Fruit fly (Drosophila melanogaster): ENCODE measurements around the gene sn.

The sn gene

dm6 chrX:7931028-7931549 is 32.7 kb upstream of the sn start, which contains the start of gene mahe (continued):
- TF ChIP-seq zen2 (GFP tag; IDR thresholded peaks at IDR 0.05; ENCODE audit: partially characterized antibody) = peak; percentile 61; the same call in 1 of the 3 replicates
- no peak for TF ChIP-seq CG4820 (GFP tag; optimal IDR thresholded peaks at IDR 0.05)
- TF ChIP-seq CG2129 (GFP tag; IDR thresholded peaks at IDR 0.05; ENCODE audit: partially characterized antibody) = peak; percentile 77
- peak; percentile 11 for TF ChIP-seq CG12391 (tag; optimal IDR thresholded peaks at IDR 0.05)
- no peak for TF ChIP-seq CG12236 (GFP tag; optimal IDR thresholded peaks at IDR 0.05)
- no peak for TF ChIP-seq Neu2 (GFP tag; optimal IDR thresholded peaks at IDR 0.05; ENCODE audit: borderline replicate concordance)
- TF ChIP-seq YL-1 (GFP tag; optimal IDR thresholded peaks at IDR 0.05) = peak; percentile 17
- TF ChIP-seq Deaf1 (tag; optimal IDR thresholded peaks at IDR 0.05) = no peak
- peak; percentile 59; the same call in 1 of the 2 replicates for TF ChIP-seq nerfin-2 (GFP tag; IDR thresholded peaks at IDR 0.05; ENCODE audit: partially characterized antibody)
- no peak for TF ChIP-seq Atf3 (GFP tag; optimal IDR thresholded peaks at IDR 0.05)
- TF ChIP-seq pho (GFP tag; optimal IDR thresholded peaks at IDR 0.05) = no peak
- TF ChIP-seq CG12659 (GFP tag; optimal IDR thresholded peaks at IDR 0.05) = peak; percentile 49
- no peak for TF ChIP-seq CG9932 (GFP tag; IDR thresholded peaks at IDR 0.05)
- TF ChIP-seq CG2116 (GFP tag; optimal IDR thresholded peaks at IDR 0.05) = peak; percentile 91
- TF ChIP-seq CG34224 (GFP tag; IDR thresholded peaks at IDR 0.05; ENCODE audit: partially characterized antibody) = peak; percentile 85
- no peak for TF ChIP-seq CG11247 (GFP tag; IDR thresholded peaks at IDR 0.05)
- no peak for TF ChIP-seq Hsf (GFP tag; optimal IDR thresholded peaks at IDR 0.05)
- TF ChIP-seq E2f2 (GFP tag; IDR thresholded peaks at IDR 0.05) = peak; percentile 86
- TF ChIP-seq ERR (GFP tag; optimal IDR thresholded peaks at IDR 0.05) = no peak
- peak; percentile 91 for TF ChIP-seq amos (GFP tag; IDR thresholded peaks at IDR 0.05; ENCODE audit: partially characterized antibody)
- TF ChIP-seq CG31441 (GFP tag; IDR thresholded peaks at IDR 0.05) = no peak
- TF ChIP-seq CG15073 (GFP tag; optimal IDR thresholded peaks at IDR 0.05) = no peak
- no peak for TF ChIP-seq Vsx1 (GFP tag; optimal IDR thresholded peaks at IDR 0.05)
- no peak for TF ChIP-seq CG17361 (GFP tag; IDR thresholded peaks at IDR 0.05)
- peak; percentile 65 for TF ChIP-seq ato (GFP tag; IDR thresholded peaks at IDR 0.05; ENCODE audit: partially characterized antibody)
- TF ChIP-seq tna (GFP tag; IDR thresholded peaks at IDR 0.05; ENCODE audit: partially characterized antibody) = peak; percentile 63
- TF ChIP-seq Ets97D (GFP tag; optimal IDR thresholded peaks at IDR 0.05) = peak; percentile 21
- no peak for TF ChIP-seq schlank (tag; optimal IDR thresholded peaks at IDR 0.05)
- TF ChIP-seq CG1233 (GFP tag; optimal IDR thresholded peaks at IDR 0.05) = peak; percentile 60
- TF ChIP-seq Pdp1 (GFP tag; optimal IDR thresholded peaks at IDR 0.05) = peak in 1 of 2 experiments; percentile 14
- TF ChIP-seq chn (GFP tag; optimal IDR thresholded peaks at IDR 0.05) = no peak
- TF ChIP-seq Optix (GFP tag; IDR thresholded peaks at IDR 0.05) = no peak
- TF ChIP-seq vvl (GFP tag; IDR thresholded peaks at IDR 0.05) = peak; percentile 6; the same call in 1 of the 2 replicates
- TF ChIP-seq scrt (GFP tag; optimal IDR thresholded peaks at IDR 0.05) = peak; percentile 38
- no peak for TF ChIP-seq CTCF (GFP tag; optimal IDR thresholded peaks at IDR 0.05)
- TF ChIP-seq ranshi (GFP tag; IDR thresholded peaks at IDR 0.05) = no peak
- peak; percentile 89 for TF ChIP-seq Sry-δ (GFP tag; optimal IDR thresholded peaks at IDR 0.05)
- peak; percentile 57 for TF ChIP-seq pzg (GFP tag; optimal IDR thresholded peaks at IDR 0.05)
- TF ChIP-seq Atf6 (GFP tag; IDR thresholded peaks at IDR 0.05) = no peak
- peak; percentile 89 for TF ChIP-seq Bgb (GFP tag; IDR thresholded peaks at IDR 0.05; ENCODE audit: partially characterized antibody)
- TF ChIP-seq Jarid2 (GFP tag; optimal IDR thresholded peaks at IDR 0.05) = no peak
- TF ChIP-seq Dp (GFP tag; optimal IDR thresholded peaks at IDR 0.05) = peak; percentile 80
- TF ChIP-seq yki (optimal IDR thresholded peaks at IDR 0.05) = peak; percentile 43
- peak; percentile 74 to 90 for TF ChIP-seq Trl (optimal IDR thresholded peaks at IDR 0.05)
- TF ChIP-seq Trl (GFP tag; optimal IDR thresholded peaks at IDR 0.05) = peak; percentile 5
- no peak for TF ChIP-seq CG30020 (tag; optimal IDR thresholded peaks at IDR 0.05)
- no peak for TF ChIP-seq CG7987 (GFP tag; optimal IDR thresholded peaks at IDR 0.05)
- TF ChIP-seq CG1603 (tag; optimal IDR thresholded peaks at IDR 0.05) = peak; percentile 29
- TF ChIP-seq CG43689 (GFP tag; IDR thresholded peaks at IDR 0.05) = no peak
- peak; percentile 76 for TF ChIP-seq HLH4C (GFP tag; IDR thresholded peaks at IDR 0.05; ENCODE audit: partially characterized antibody)
- TF ChIP-seq CG10147 (GFP tag; optimal IDR thresholded peaks at IDR 0.05) = no peak

Measured in whole organism, embryonic.